Worm (Caenorhabditis elegans) whole organism, L1 larva: Measurements from ENCODE around the gene cox-16.

Experiments used
- aly-2 ChIP-seq: fragments of 150-350 bp; optimal IDR thresholded peaks from 2 replicates; lab custom pipeline; 2014; ENCODE audit warnings: missing biosample characterization, missing genetic modification characterization
- blmp-1 ChIP-seq: fragments of 150-350 bp; optimal IDR thresholded peaks from 2 replicates; lab custom pipeline; 2014; ENCODE audit warnings: missing biosample characterization, missing genetic modification characterization
- ceh-90 ChIP-seq: sonication (generic microtip); optimal IDR thresholded peaks from 2 replicates; lab custom pipeline; 2016; ENCODE audit warnings: missing genetic modification characterization, missing compliant biosample characterization
- fos-1 ChIP-seq: fragments of 150-350 bp; optimal IDR thresholded peaks from 2 replicates; lab custom pipeline; 2014; ENCODE audit warnings: missing biosample characterization, missing genetic modification characterization
- grh-1 ChIP-seq: fragments of 200-800 bp; sonication (Bioruptor generic); IDR thresholded peaks from 2 replicates; pipeline ENCODE4 v1.3.6; 2022; ENCODE audit warnings: missing genetic modification reagents, missing genetic modification characterization, missing compliant biosample characterization
- lin-15B ChIP-seq: fragments of 150-350 bp; sonication (generic microtip); optimal IDR thresholded peaks from 3 replicates; lab custom pipeline; 2014; ENCODE audit warnings: missing biosample characterization, missing genetic modification characterization
- nhr-28 ChIP-seq: fragments of 150-350 bp; optimal IDR thresholded peaks from 2 replicates; lab custom pipeline; 2014; ENCODE audit warnings: missing biosample characterization, missing genetic modification characterization
- unc-62 ChIP-seq: fragments of 150-350 bp; optimal IDR thresholded peaks from 2 replicates; lab custom pipeline; 2014; ENCODE audit warnings: missing biosample characterization, missing genetic modification reagents, missing genetic modification characterization

DNA sequence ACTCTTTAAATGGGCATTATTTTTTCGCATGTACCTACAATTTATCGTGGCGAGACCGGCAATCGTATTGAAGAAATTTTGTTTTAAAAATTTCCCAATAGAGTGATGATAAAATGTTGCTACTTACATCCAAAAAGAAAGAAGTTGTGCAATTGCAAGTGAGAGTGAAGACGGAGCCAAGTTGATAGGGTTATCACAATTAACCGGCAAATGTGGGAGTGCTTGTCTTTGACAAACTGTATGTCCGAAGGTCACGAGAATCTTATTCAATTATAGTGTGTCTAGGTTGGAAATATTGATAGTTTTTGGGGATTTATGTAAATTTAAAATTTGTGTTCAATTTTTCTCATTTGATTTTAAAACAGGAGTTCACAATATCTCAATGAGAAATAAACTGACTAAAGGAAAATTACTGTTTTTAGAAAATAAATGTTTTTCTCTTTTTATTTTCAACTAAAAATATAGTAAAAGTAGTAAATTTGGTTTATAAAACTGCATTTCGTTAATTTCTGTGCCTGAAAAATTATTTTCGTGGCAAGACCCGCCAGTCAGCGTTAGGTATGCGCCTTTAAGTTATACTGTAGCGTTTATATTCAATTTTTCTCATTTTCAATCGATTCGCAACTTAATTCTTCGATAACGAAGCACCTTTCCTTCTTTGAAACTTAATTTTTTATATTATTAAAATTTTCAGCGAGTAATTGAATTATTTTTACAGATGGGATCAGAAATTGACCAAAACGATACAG is 22.2 kb downstream of the cox-16 start, which contains the start of the genes hpo-15 and mms-19:
- TF ChIP-seq blmp-1 (tag; lab: Kevin White, UChicago) (no peak), grh-1 (GFP tag; lab: Robert Waterston, UW) (no peak), lin-15B (tag; lab: Kevin White, UChicago) (no peak), unc-62 (GFP tag; lab: Kevin White, UChicago) (no peak), aly-2 (no peak), fos-1 (tag; lab: Kevin White, UChicago) (no peak), nhr-28 (tag; lab: Kevin White, UChicago) (no peak), ceh-90 (tag; lab: Kevin White, UChicago) (no peak)
